Worm (Caenorhabditis elegans) whole organism, early embryonic: ENCODE data around the gene lelo-2.

Experiments used
- F13C5.2 ChIP-seq: sonication (generic microtip); optimal IDR thresholded peaks from 2 replicates; lab custom pipeline; 2017; ENCODE audit warnings: mild to moderate bottlenecking, missing genetic modification characterization, inconsistent platforms, missing compliant biosample characterization
- ama-1 ChIP-seq: fragments of 150-350 bp; optimal IDR thresholded peaks from 2 replicates; lab custom pipeline; 2014
- ceh-13 ChIP-seq: fragments of 200-800 bp; sonication (Bioruptor generic); optimal IDR thresholded peaks from 2 replicates; lab custom pipeline; 2018; ENCODE audit warnings: mild to moderate bottlenecking, missing genetic modification characterization, missing compliant biosample characterization
- ets-7 ChIP-seq: sonication (generic microtip); optimal IDR thresholded peaks from 2 replicates; lab custom pipeline; 2016; ENCODE audit warnings: missing genotype, missing genetic modification characterization, missing compliant biosample characterization
- flt-1 ChIP-seq: fragments of 200-800 bp; sonication (Bioruptor generic); IDR thresholded peaks from 2 replicates; pipeline ENCODE4 v1.3.6; 2022; ENCODE audit warnings: missing genetic modification characterization, missing compliant biosample characterization
- hmbx-1 ChIP-seq: sonication (generic microtip); optimal IDR thresholded peaks from 2 replicates; lab custom pipeline; 2016; ENCODE audit warnings: mild to moderate bottlenecking, missing genetic modification characterization, missing compliant biosample characterization
- hmg-4 ChIP-seq: fragments of 200-800 bp; sonication (Bioruptor generic); optimal IDR thresholded peaks from 2 replicates; lab custom pipeline; 2018; ENCODE audit warnings: mild to moderate bottlenecking, missing genetic modification characterization, missing compliant biosample characterization
- hnd-1 ChIP-seq: sonication (generic microtip); optimal IDR thresholded peaks from 2 replicates; lab custom pipeline; 2016; ENCODE audit warnings: missing genetic modification characterization, missing compliant biosample characterization
- pes-1 ChIP-seq: fragments of 200-800 bp; sonication (Bioruptor generic); IDR thresholded peaks from 2 replicates; pipeline ENCODE4 v1.3.6; 2022; ENCODE audit warnings: missing genetic modification reagents, missing genetic modification characterization, missing compliant biosample characterization
- sea-1 ChIP-seq: fragments of 200-800 bp; sonication (Bioruptor generic); conservative IDR thresholded peaks from 2 replicates; pipeline ENCODE4 v1.3.6; 2022; ENCODE audit warnings: missing genetic modification characterization, missing compliant biosample characterization
- tbx-11 ChIP-seq: fragments of 200-800 bp; sonication (Bioruptor generic); IDR thresholded peaks from 2 replicates; pipeline ENCODE4 v1.3.6; 2022; ENCODE audit warnings: missing genetic modification characterization, missing compliant biosample characterization
- tbx-37 ChIP-seq: fragments of 200-800 bp; sonication (Bioruptor generic); conservative IDR thresholded peaks from 2 replicates; pipeline ENCODE4 v1.3.6; 2022; ENCODE audit warnings: missing genetic modification reagents, missing genetic modification characterization, missing compliant biosample characterization
- tra-4 ChIP-seq: sonication (generic microtip); optimal IDR thresholded peaks from 2 replicates; lab custom pipeline; 2017; ENCODE audit warnings: missing genetic modification characterization, missing compliant biosample characterization

DNA sequence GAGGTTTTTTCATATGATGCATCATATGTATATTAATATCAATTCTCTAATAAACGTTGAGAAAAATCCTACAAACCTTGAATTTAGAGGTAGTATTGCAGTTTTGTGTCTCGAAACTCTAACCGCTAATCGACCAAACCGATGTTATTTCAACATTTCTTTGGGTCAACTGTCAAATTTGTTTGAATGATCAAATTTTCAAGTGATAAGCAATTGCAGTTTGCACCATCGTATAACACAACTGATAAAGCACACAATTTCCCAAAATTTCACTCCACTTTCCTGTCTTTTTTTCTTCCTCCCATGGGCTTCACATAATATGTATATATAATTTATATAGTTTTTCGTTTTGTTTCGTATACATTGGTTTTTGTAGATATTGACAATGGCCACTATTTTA is 42.9 kb downstream of the lelo-2 start, which contains the start of the genes fbxa-138 and Y82E9BR.5:
- TF ChIP-seq flt-1 (GFP tag; lab: Robert Waterston, UW) (no peak), hmg-4 (GFP tag; lab: Kevin White, UChicago) (no peak), tbx-37 (GFP tag; lab: Robert Waterston, UW) (no peak), ceh-13 (no peak), ama-1 (lab: Kevin White, UChicago) (no peak), ets-7 (tag; lab: Kevin White, UChicago) (no peak), hmbx-1 (tag; lab: Kevin White, UChicago) (no peak), tbx-11 (no peak), tra-4 (tag; lab: Kevin White, UChicago) (no peak), pes-1 (GFP tag; lab: Robert Waterston, UW) (no peak), sea-1 (no peak), F13C5.2 (tag; lab: Kevin White, UChicago) (no peak), hnd-1 (tag; lab: Kevin White, UChicago) (no peak)
